Fruit fly (Drosophila melanogaster) whole organism, embryonic: ENCODE measurements around the gene foxo.

Experiments
- B-H1 ChIP-seq: fragments of 200-800 bp; sonication (Bioruptor generic); IDR thresholded peaks from 3 replicates; pipeline ENCODE4 v1.3.6; 2022; ENCODE audit warnings: missing biosample characterization, missing genetic modification characterization
- CG11504 ChIP-seq: fragments of 200-800 bp; sonication (Bioruptor generic); optimal IDR thresholded peaks from 3 replicates; lab custom pipeline; 2019; ENCODE audit warnings: missing biosample characterization, mild to moderate bottlenecking, missing genetic modification characterization, moderate library complexity
- CG12071 ChIP-seq: fragments of 200-800 bp; sonication (Bioruptor generic); optimal IDR thresholded peaks from 3 replicates; lab custom pipeline; 2018; ENCODE audit warnings: missing biosample characterization, mild to moderate bottlenecking, missing genetic modification characterization
- CG12744 ChIP-seq: fragments of 200-800 bp; sonication (Bioruptor generic); optimal IDR thresholded peaks from 2 replicates; lab custom pipeline; 2016; ENCODE audit warnings: missing biosample characterization, missing genetic modification characterization
- CG13424 ChIP-seq: fragments of 200-800 bp; sonication (Bioruptor generic); optimal IDR thresholded peaks from 2 replicates; lab custom pipeline; 2019; ENCODE audit warnings: missing biosample characterization, mild to moderate bottlenecking, missing genetic modification characterization, moderate library complexity
- CG17829 ChIP-seq: fragments of 200-800 bp; optimal IDR thresholded peaks from 2 replicates; lab custom pipeline; 2019; ENCODE audit warnings: missing biosample characterization, mild to moderate bottlenecking, missing genetic modification characterization, moderate library complexity
- CG18619 ChIP-seq: fragments of 200-800 bp; sonication (Bioruptor generic); optimal IDR thresholded peaks from 3 replicates; lab custom pipeline; 2017; ENCODE audit warnings: missing biosample characterization, mild to moderate bottlenecking, missing genetic modification characterization
- CG18764 ChIP-seq: fragments of 200-800 bp; sonication (Bioruptor generic); optimal IDR thresholded peaks from 3 replicates; lab custom pipeline; 2016; ENCODE audit warnings: missing biosample characterization, missing genetic modification characterization
- CG2120 ChIP-seq: fragments of 200-800 bp; sonication (Bioruptor generic); optimal IDR thresholded peaks from 3 replicates; lab custom pipeline; 2016; ENCODE audit warnings: missing biosample characterization, missing genetic modification characterization
- CG2202 ChIP-seq: fragments of 200-800 bp; sonication (Bioruptor generic); optimal IDR thresholded peaks from 2 replicates; lab custom pipeline; 2018; ENCODE audit warnings: missing biosample characterization, mild to moderate bottlenecking, missing genetic modification characterization
- CG2712 ChIP-seq: fragments of 200-800 bp; optimal IDR thresholded peaks from 3 replicates; lab custom pipeline; 2019; ENCODE audit warnings: missing biosample characterization, mild to moderate bottlenecking, missing genetic modification characterization, moderate library complexity
- CG2889 ChIP-seq: fragments of 200-800 bp; sonication (Bioruptor generic); IDR thresholded peaks from 3 replicates; pipeline ENCODE4 v1.3.6; 2022; ENCODE audit warnings: missing biosample characterization, missing genetic modification characterization
- CG31388 ChIP-seq: fragments of 200-800 bp; sonication (Bioruptor generic); optimal IDR thresholded peaks from 2 replicates; lab custom pipeline; 2016; ENCODE audit warnings: missing biosample characterization, missing genetic modification characterization
- CG32767 ChIP-seq: fragments of 200-800 bp; sonication (Bioruptor generic); IDR thresholded peaks from 2 replicates; pipeline ENCODE4 v1.3.6; 2022; ENCODE audit warnings: missing biosample characterization, missing genetic modification characterization
- CG3847 ChIP-seq: fragments of 200-800 bp; sonication (Bioruptor generic); IDR thresholded peaks from 2 replicates; pipeline ENCODE4 v1.3.6; 2022; ENCODE audit warnings: missing biosample characterization, missing genetic modification characterization
- CG7271 ChIP-seq: fragments of 200-800 bp; sonication (Bioruptor generic); optimal IDR thresholded peaks from 2 replicates; lab custom pipeline; 2018; ENCODE audit warnings: missing biosample characterization, mild to moderate bottlenecking, missing genetic modification characterization, moderate library complexity
- CG7357 ChIP-seq: fragments of 200-800 bp; sonication (Bioruptor generic); IDR thresholded peaks from 3 replicates; pipeline ENCODE4 v1.3.6; 2022; ENCODE audit warnings: missing biosample characterization, missing genetic modification characterization
- CG7745 ChIP-seq: fragments of 200-800 bp; sonication (Bioruptor generic); optimal IDR thresholded peaks from 2 replicates; lab custom pipeline; 2018; ENCODE audit warnings: missing biosample characterization, mild to moderate bottlenecking, missing genetic modification characterization, moderate library complexity
- CG7839 ChIP-seq: fragments of 200-800 bp; sonication (Bioruptor generic); optimal IDR thresholded peaks from 3 replicates; lab custom pipeline; 2018; ENCODE audit warnings: missing biosample characterization, mild to moderate bottlenecking, missing genetic modification characterization, moderate library complexity
- CG7963 ChIP-seq: fragments of 200-800 bp; sonication (Bioruptor generic); IDR thresholded peaks from 3 replicates; pipeline ENCODE4 v1.3.6; 2022; ENCODE audit warnings: missing biosample characterization, missing genetic modification characterization; ENCODE audit not compliant: partially characterized antibody
- CG7987 ChIP-seq: fragments of 200-800 bp; sonication (Bioruptor generic); optimal IDR thresholded peaks from 2 replicates; lab custom pipeline; 2018; ENCODE audit warnings: missing biosample characterization, mild to moderate bottlenecking, missing genetic modification characterization, moderate library complexity
- CG9609 ChIP-seq: fragments of 200-800 bp; sonication (Bioruptor generic); optimal IDR thresholded peaks from 3 replicates; lab custom pipeline; 2016; ENCODE audit warnings: missing biosample characterization, missing genetic modification characterization
- CTCF ChIP-seq: fragments of 200-800 bp; sonication (Bioruptor generic); optimal IDR thresholded peaks from 2 replicates; lab custom pipeline; 2017; ENCODE audit warnings: missing biosample characterization, mild to moderate bottlenecking, missing genetic modification characterization, moderate library complexity
- Dp ChIP-seq: fragments of 200-800 bp; sonication (Bioruptor generic); optimal IDR thresholded peaks from 2 replicates; lab custom pipeline; 2018; ENCODE audit warnings: missing biosample characterization, mild to moderate bottlenecking, missing genetic modification characterization, moderate library complexity
- Fer2 ChIP-seq: fragments of 200-800 bp; sonication (Bioruptor generic); optimal IDR thresholded peaks from 2 replicates; lab custom pipeline; 2018; ENCODE audit warnings: missing biosample characterization, mild to moderate bottlenecking, missing genetic modification characterization, moderate library complexity
- HLH3B ChIP-seq: fragments of 200-800 bp; sonication (Bioruptor generic); IDR thresholded peaks from 2 replicates; pipeline ENCODE4 v1.3.6; 2022; ENCODE audit warnings: missing biosample characterization, missing genetic modification characterization
- HLHmδ ChIP-seq: fragments of 200-800 bp; sonication (Bioruptor generic); optimal IDR thresholded peaks from 2 replicates; lab custom pipeline; 2018; ENCODE audit warnings: missing biosample characterization, mild to moderate bottlenecking, missing genetic modification characterization, moderate library complexity
- Hr39 ChIP-seq: fragments of >200 bp; optimal IDR thresholded peaks from 2 replicates; lab custom pipeline; 2017
- Hr51 ChIP-seq, 2 experiments: fragments of 200-800 bp; sonication (Bioruptor generic); optimal IDR thresholded peaks; 2 replicates in 1 of 2; 3 replicates in 1 of 2; lab custom pipeline; 2016 to 2018; ENCODE audit warnings: missing biosample characterization in 2 of 2, missing genetic modification characterization in 2 of 2, mild to moderate bottlenecking in 1 of 2, moderate library complexity in 1 of 2
- Mad ChIP-seq: fragments of 200-800 bp; sonication (Bioruptor generic); optimal IDR thresholded peaks from 2 replicates; lab custom pipeline; 2016; ENCODE audit warnings: missing biosample characterization, missing genetic modification characterization
- NC2α ChIP-seq: fragments of 200-800 bp; sonication (Bioruptor generic); optimal IDR thresholded peaks from 2 replicates; lab custom pipeline; 2016; ENCODE audit warnings: missing biosample characterization, missing genetic modification characterization
- NFAT ChIP-seq: fragments of 200-800 bp; sonication (Bioruptor generic); IDR thresholded peaks from 2 replicates; pipeline ENCODE4 v1.3.6; 2022; ENCODE audit warnings: missing biosample characterization, missing genetic modification characterization
- Sry-β ChIP-seq: fragments of 200-800 bp; sonication (Bioruptor generic); optimal IDR thresholded peaks from 2 replicates; lab custom pipeline; 2018; ENCODE audit warnings: missing biosample characterization, mild to moderate bottlenecking, missing genetic modification characterization, moderate library complexity
- TFAM ChIP-seq: fragments of 200-800 bp; sonication (Bioruptor generic); optimal IDR thresholded peaks from 2 replicates; lab custom pipeline; 2017; ENCODE audit warnings: missing biosample characterization, missing genetic modification characterization, inconsistent platforms
- YL-1 ChIP-seq: fragments of 200-800 bp; sonication (Bioruptor generic); optimal IDR thresholded peaks from 3 replicates; lab custom pipeline; 2017; ENCODE audit warnings: missing biosample characterization, mild to moderate bottlenecking, missing genetic modification characterization
- bigmax ChIP-seq: fragments of 200-800 bp; sonication (Bioruptor generic); optimal IDR thresholded peaks from 2 replicates; lab custom pipeline; 2018; ENCODE audit warnings: missing biosample characterization, mild to moderate bottlenecking, missing genetic modification characterization
- cato ChIP-seq: fragments of 200-800 bp; sonication (Bioruptor generic); optimal IDR thresholded peaks from 2 replicates; lab custom pipeline; 2016; ENCODE audit warnings: missing biosample characterization, missing genetic modification characterization, borderline replicate concordance
- corto ChIP-seq: fragments of 200-800 bp; sonication (Bioruptor generic); optimal IDR thresholded peaks from 2 replicates; lab custom pipeline; 2016; ENCODE audit warnings: missing biosample characterization, mild to moderate bottlenecking, missing genetic modification characterization, moderate library complexity
- dati ChIP-seq: fragments of 200-800 bp; sonication (Bioruptor generic); IDR thresholded peaks from 2 replicates; pipeline ENCODE4 v1.3.6; 2022; ENCODE audit warnings: missing biosample characterization, missing genetic modification characterization
- dm ChIP-seq: fragments of 200-800 bp; sonication (Bioruptor generic); optimal IDR thresholded peaks from 3 replicates; lab custom pipeline; 2016; ENCODE audit warnings: missing biosample characterization, missing genetic modification characterization
- nerfin-1 ChIP-seq: fragments of 200-800 bp; sonication (Bioruptor generic); optimal IDR thresholded peaks from 3 replicates; lab custom pipeline; 2019; ENCODE audit warnings: missing biosample characterization, mild to moderate bottlenecking, missing genetic modification characterization, moderate library complexity
- pnt ChIP-seq: fragments of 200-800 bp; sonication (Bioruptor generic); optimal IDR thresholded peaks from 3 replicates; lab custom pipeline; 2016; ENCODE audit warnings: missing biosample characterization, missing genetic modification characterization
- rib ChIP-seq: fragments of 200-800 bp; sonication (Bioruptor generic); IDR thresholded peaks from 2 replicates; pipeline ENCODE4 v1.3.6; 2022; ENCODE audit warnings: missing biosample characterization, missing genetic modification characterization
- ro ChIP-seq: fragments of 200-800 bp; sonication (Bioruptor generic); IDR thresholded peaks from 2 replicates; pipeline ENCODE4 v1.3.6; 2022; ENCODE audit warnings: missing biosample characterization, missing genetic modification characterization
- salm ChIP-seq: fragments of 200-800 bp; sonication (Bioruptor generic); optimal IDR thresholded peaks from 2 replicates; lab custom pipeline; 2018; ENCODE audit warnings: missing biosample characterization, mild to moderate bottlenecking, missing genetic modification characterization
- slp2 ChIP-seq: fragments of 200-800 bp; sonication (Bioruptor generic); optimal IDR thresholded peaks from 2 replicates; lab custom pipeline; 2016; ENCODE audit warnings: missing biosample characterization, missing genetic modification characterization
- sna ChIP-seq: fragments of 200-800 bp; sonication (Bioruptor generic); IDR thresholded peaks from 2 replicates; pipeline ENCODE4 v1.3.6; 2022; ENCODE audit warnings: missing biosample characterization, missing genetic modification characterization; ENCODE audit not compliant: partially characterized antibody
- wdn ChIP-seq: fragments of 200-800 bp; sonication (Bioruptor generic); IDR thresholded peaks from 2 replicates; pipeline ENCODE4 v1.3.6; 2022; ENCODE audit warnings: missing biosample characterization, missing genetic modification characterization
- zf30C ChIP-seq: fragments of 200-800 bp; sonication (Bioruptor generic); optimal IDR thresholded peaks from 3 replicates; lab custom pipeline; 2018; ENCODE audit warnings: missing biosample characterization, mild to moderate bottlenecking, missing genetic modification characterization
- zfh2 ChIP-seq: fragments of 200-800 bp; sonication (Bioruptor generic); optimal IDR thresholded peaks from 2 replicates; lab custom pipeline; 2016; ENCODE audit warnings: missing biosample characterization, missing genetic modification characterization

Gene foxo

dm6 chr3R:14056320-14057053 lies at the start of gene foxo (continued):
- TF ChIP-seq nerfin-1 (tag; lab: Kevin White, UChicago) (peak; percentile 80), B-H1 (GFP tag; lab: Robert Waterston, UW) (no peak), Hr51 (GFP tag; optimal IDR thresholded peaks at IDR 0.05; lab: Kevin White, UChicago) (peak in 1 of 2 experiments; percentile 94), CG11504 (tag; lab: Kevin White, UChicago) (peak; percentile 92), corto (GFP tag; lab: Kevin White, UChicago) (no peak), slp2 (no peak), CG2889 (GFP tag; lab: Robert Waterston, UW) (no peak), CG32767 (GFP tag; lab: Robert Waterston, UW) (peak; percentile 48; the same call in 1 of the 2 replicates), CG2120 (peak; percentile 71), CG2202 (tag; lab: Kevin White, UChicago) (no peak), CG7987 (GFP tag; lab: Kevin White, UChicago) (no peak), CG12071 (GFP tag; lab: Kevin White, UChicago) (peak; percentile 2), HLH3B (GFP tag; lab: Robert Waterston, UW) (no peak; the same call in 1 of the 2 replicates), zf30C (GFP tag; lab: Kevin White, UChicago) (no peak), YL-1 (GFP tag; lab: Kevin White, UChicago) (peak; percentile 26), dm (GFP tag; lab: Kevin White, UChicago) (peak; percentile 74), CG2712 (tag; lab: Kevin White, UChicago) (peak; percentile 89), cato (peak; percentile 12), HLHmδ (GFP tag; lab: Kevin White, UChicago) (peak; percentile 41), CG7963 (no peak), CG7357 (GFP tag; lab: Robert Waterston, UW) (0 out of 3 replicates have a peak, but pooled peaks have one; percentile 14), wdn (GFP tag; lab: Robert Waterston, UW) (no peak), Fer2 (peak; percentile 45), zfh2 (peak; percentile 33), pnt (GFP tag; lab: Kevin White, UChicago) (peak; percentile 20), rib (peak; percentile 72), Hr39 (lab: Kevin White, UChicago) (no peak), CG7745 (tag; lab: Kevin White, UChicago) (no peak), NC2α (GFP tag; lab: Kevin White, UChicago) (no peak), CG12744 (no peak), CG18619 (peak; percentile 90), CG31388 (GFP tag; lab: Kevin White, UChicago) (no peak), CG18764 (peak; percentile 15), ro (GFP tag; lab: Robert Waterston, UW) (no peak), TFAM (GFP tag; lab: Kevin White, UChicago) (no peak), CG13424 (tag; lab: Kevin White, UChicago) (peak; percentile 88), sna (no peak), CTCF (GFP tag; lab: Kevin White, UChicago) (peak; percentile 19), Dp (GFP tag; lab: Kevin White, UChicago) (no peak), salm (peak; percentile 79), dati (GFP tag; lab: Robert Waterston, UW) (no peak), CG7271 (tag; lab: Kevin White, UChicago) (no peak), CG3847 (peak; percentile 59), Mad (GFP tag; lab: Kevin White, UChicago) (peak; percentile 6), NFAT (GFP tag; lab: Robert Waterston, UW) (no peak), bigmax (GFP tag; lab: Kevin White, UChicago) (no peak), CG7839 (tag; lab: Kevin White, UChicago) (peak; percentile 93), Sry-β (GFP tag; lab: Kevin White, UChicago) (peak; percentile 43), CG17829 (peak; percentile 86), CG9609 (peak; percentile 17)
